Worm (Caenorhabditis elegans) whole organism, mixed stage, embryonic: ENCODE data around the gene pals-39.

ENCODE experiments used
- blmp-1 ChIP-seq: fragments of 150-350 bp; optimal IDR thresholded peaks from 2 replicates; lab custom pipeline; 2014; ENCODE audit warnings: missing biosample characterization, missing genetic modification characterization
- ceh-43 ChIP-seq: fragments of 200-800 bp; sonication (Bioruptor generic); optimal IDR thresholded peaks from 2 replicates; lab custom pipeline; 2018; ENCODE audit warnings: mild to moderate bottlenecking, missing genetic modification characterization, moderate library complexity, missing compliant biosample characterization
- ces-1 ChIP-seq: fragments of 150-350 bp; optimal IDR thresholded peaks from 2 replicates; lab custom pipeline; 2014; ENCODE audit warnings: missing biosample characterization, missing genetic modification reagents, missing genetic modification characterization
- elt-1 ChIP-seq: sonication (generic microtip); optimal IDR thresholded peaks from 2 replicates; lab custom pipeline; 2017; ENCODE audit warnings: missing genetic modification characterization, mild to moderate bottlenecking, missing compliant biosample characterization, antibody characterized with exemption, moderate library complexity, borderline replicate concordance; ENCODE audit not compliant: insufficient read depth
- flh-1 ChIP-seq: fragments of 200-800 bp; sonication (Bioruptor generic); optimal IDR thresholded peaks from 2 replicates; lab custom pipeline; 2018; ENCODE audit warnings: mild to moderate bottlenecking, missing genetic modification characterization, moderate library complexity, missing compliant biosample characterization
- lin-13 ChIP-seq: fragments of 150-350 bp; optimal IDR thresholded peaks from 2 replicates; lab custom pipeline; 2014; ENCODE audit warnings: missing biosample characterization, missing genetic modification characterization
- nhr-237 ChIP-seq: fragments of 150-350 bp; optimal IDR thresholded peaks from 2 replicates; lab custom pipeline; 2014; ENCODE audit warnings: missing biosample characterization, missing genetic modification characterization
- nhr-76 ChIP-seq: sonication (generic microtip); optimal IDR thresholded peaks from 2 replicates; lab custom pipeline; 2017; ENCODE audit warnings: missing biosample characterization, missing genetic modification characterization
- snpc-4 ChIP-seq: fragments of 150-350 bp; optimal IDR thresholded peaks from 2 replicates; lab custom pipeline; 2014; ENCODE audit warnings: missing biosample characterization, missing genetic modification characterization
- sptf-1 ChIP-seq: sonication (generic microtip); optimal IDR thresholded peaks from 2 replicates; lab custom pipeline; 2017; ENCODE audit warnings: mild to moderate bottlenecking, missing genetic modification characterization, moderate library complexity, missing compliant biosample characterization
- unc-120 ChIP-seq: sonication (generic microtip); optimal IDR thresholded peaks from 2 replicates; lab custom pipeline; 2017; ENCODE audit warnings: missing genetic modification characterization, missing compliant biosample characterization; ENCODE audit not compliant: poor library complexity, severe bottlenecking
- unc-39 ChIP-seq: fragments of 150-350 bp; optimal IDR thresholded peaks from 2 replicates; lab custom pipeline; 2014; ENCODE audit warnings: missing biosample characterization, missing genetic modification characterization
- ztf-11 ChIP-seq: fragments of 150-350 bp; optimal IDR thresholded peaks from 2 replicates; lab custom pipeline; 2014; ENCODE audit warnings: missing biosample characterization, missing genetic modification characterization

ce11 chrV:12467755-12468154 is 24.1 kb upstream of the pals-39 start:
- no peak for TF ChIP-seq nhr-76 (tag; lab: Kevin White, UChicago)
- no peak for TF ChIP-seq snpc-4 (tag; lab: Kevin White, UChicago)
- no peak for TF ChIP-seq unc-39 (tag; lab: Kevin White, UChicago)
- no peak for TF ChIP-seq elt-1 (tag; lab: Kevin White, UChicago)
- no peak for TF ChIP-seq nhr-237 (tag; lab: Kevin White, UChicago)
- TF ChIP-seq sptf-1 (tag; lab: Kevin White, UChicago) = no peak
- no peak for TF ChIP-seq flh-1 (GFP tag; lab: Kevin White, UChicago)
- no peak for TF ChIP-seq ceh-43 (GFP tag; lab: Kevin White, UChicago)
- no peak for TF ChIP-seq lin-13 (tag; lab: Kevin White, UChicago)
- no peak for TF ChIP-seq unc-120 (tag; lab: Kevin White, UChicago)
- TF ChIP-seq ces-1 (GFP tag; lab: Kevin White, UChicago) = no peak
- TF ChIP-seq ztf-11 (tag; lab: Kevin White, UChicago) = no peak
- no peak for TF ChIP-seq blmp-1 (tag; lab: Kevin White, UChicago)
